Worm (Caenorhabditis elegans): ENCODE data around the gene T01G5.7.

DNA sequence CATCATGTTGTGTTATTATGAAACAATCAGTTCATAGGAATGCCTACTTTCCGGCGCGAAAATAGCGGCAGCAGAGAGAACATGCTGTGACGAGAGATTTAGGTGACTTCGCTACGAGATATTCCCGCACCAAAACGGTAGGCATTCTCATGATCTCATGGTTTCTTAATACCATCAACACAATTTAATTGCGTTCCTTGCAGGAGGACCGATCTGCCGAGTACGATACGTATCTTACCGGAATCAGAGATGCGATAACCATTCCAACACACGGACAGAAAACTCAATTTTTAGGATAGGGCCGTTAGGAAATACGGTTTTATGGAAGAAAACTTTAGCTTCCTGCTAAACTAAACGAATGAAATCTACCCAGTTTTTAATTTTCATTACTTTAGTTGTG lies 37.0 kb downstream of the T01G5.7 start, which contains the start of gene T09F5.1:
- TF ChIP-seq ceh-20 (GFP tag; IDR thresholded peaks at IDR 0.05) (no peak), lin-15B (tag; optimal IDR thresholded peaks at IDR 0.05) (no peak), D1046.2 (GFP tag; IDR thresholded peaks at IDR 0.05) (no peak), ceh-82 (tag; optimal IDR thresholded peaks at IDR 0.05) (no peak), nhr-11 (tag; optimal IDR thresholded peaks at IDR 0.05) (no peak), fos-1 (tag; optimal IDR thresholded peaks at IDR 0.05) (no peak), ceh-32 (tag; optimal IDR thresholded peaks at IDR 0.05; ENCODE audit: poor library complexity) (no peak), dve-1 (tag; optimal IDR thresholded peaks at IDR 0.05; ENCODE audit: insufficient read depth) (no peak), vab-7 (GFP tag; IDR thresholded peaks at IDR 0.05) (no peak), nhr-76 (tag; optimal IDR thresholded peaks at IDR 0.05) (no peak)
